Fruit fly (Drosophila melanogaster) whole organism, embryonic: ENCODE measurements around the gene CG18542.

Source experiments
- Bgb ChIP-seq: fragments of 200-800 bp; sonication (Bioruptor generic); IDR thresholded peaks from 2 replicates; pipeline ENCODE4 v1.3.6; 2022; ENCODE audit warnings: missing biosample characterization, missing genetic modification characterization; ENCODE audit not compliant: partially characterized antibody
- CG10431 ChIP-seq: fragments of 200-800 bp; sonication (Bioruptor generic); optimal IDR thresholded peaks from 3 replicates; lab custom pipeline; 2018; ENCODE audit warnings: missing biosample characterization, mild to moderate bottlenecking, missing genetic modification characterization
- CG13424 ChIP-seq: fragments of 200-800 bp; sonication (Bioruptor generic); optimal IDR thresholded peaks from 2 replicates; lab custom pipeline; 2019; ENCODE audit warnings: missing biosample characterization, mild to moderate bottlenecking, missing genetic modification characterization, moderate library complexity
- CG13775 ChIP-seq: fragments of 200-800 bp; sonication (Bioruptor generic); optimal IDR thresholded peaks from 3 replicates; lab custom pipeline; 2017; ENCODE audit warnings: missing biosample characterization, mild to moderate bottlenecking, missing genetic modification characterization
- CG15479 ChIP-seq: fragments of 200-800 bp; sonication (Bioruptor generic); optimal IDR thresholded peaks from 3 replicates; lab custom pipeline; 2019; ENCODE audit warnings: missing biosample characterization, mild to moderate bottlenecking, missing genetic modification characterization, moderate library complexity
- CG15601 ChIP-seq: fragments of 200-800 bp; sonication (Bioruptor generic); optimal IDR thresholded peaks from 3 replicates; lab custom pipeline; 2019; ENCODE audit warnings: missing biosample characterization, mild to moderate bottlenecking, missing genetic modification characterization, moderate library complexity
- CG1603 ChIP-seq: fragments of 200-800 bp; sonication (Bioruptor generic); optimal IDR thresholded peaks from 2 replicates; lab custom pipeline; 2019; ENCODE audit warnings: missing biosample characterization, mild to moderate bottlenecking, missing genetic modification characterization, moderate library complexity
- CG17186 ChIP-seq: fragments of 200-800 bp; sonication (Bioruptor generic); optimal IDR thresholded peaks from 3 replicates; lab custom pipeline; 2017; ENCODE audit warnings: missing biosample characterization, missing genetic modification reagents, missing genetic modification characterization
- CG18011 ChIP-seq: fragments of 200-800 bp; sonication (Bioruptor generic); optimal IDR thresholded peaks from 2 replicates; lab custom pipeline; 2017; ENCODE audit warnings: missing biosample characterization, missing genetic modification characterization, mild to moderate bottlenecking, moderate library complexity, missing genotype
- CG18619 ChIP-seq: fragments of 200-800 bp; sonication (Bioruptor generic); optimal IDR thresholded peaks from 3 replicates; lab custom pipeline; 2017; ENCODE audit warnings: missing biosample characterization, mild to moderate bottlenecking, missing genetic modification characterization
- CG2875 ChIP-seq: fragments of 200-800 bp; sonication (Bioruptor generic); optimal IDR thresholded peaks from 2 replicates; lab custom pipeline; 2017; ENCODE audit warnings: missing biosample characterization, mild to moderate bottlenecking, missing genetic modification characterization, missing genetic modification reagents
- CG31224 ChIP-seq: fragments of 200-800 bp; sonication (Bioruptor generic); IDR thresholded peaks from 2 replicates; pipeline ENCODE4 v1.3.6; 2022; ENCODE audit warnings: missing biosample characterization, missing genetic modification characterization
- CG3995 ChIP-seq: fragments of 200-800 bp; sonication (Bioruptor generic); optimal IDR thresholded peaks from 3 replicates; lab custom pipeline; 2016; ENCODE audit warnings: missing biosample characterization, missing genetic modification characterization
- CG5180 ChIP-seq: fragments of 200-800 bp; sonication (Bioruptor generic); optimal IDR thresholded peaks from 3 replicates; lab custom pipeline; 2017; ENCODE audit warnings: missing biosample characterization, missing genetic modification characterization, mild to moderate bottlenecking, moderate library complexity, missing genetic modification reagents
- CG5245 ChIP-seq: fragments of 200-800 bp; sonication (Bioruptor generic); optimal IDR thresholded peaks from 3 replicates; lab custom pipeline; 2016; ENCODE audit warnings: missing biosample characterization, missing genetic modification characterization
- CG6683 ChIP-seq: fragments of 200-800 bp; sonication (Bioruptor generic); optimal IDR thresholded peaks from 2 replicates; lab custom pipeline; 2017; ENCODE audit warnings: missing biosample characterization, mild to moderate bottlenecking, missing genetic modification characterization, missing genetic modification reagents
- CG7271 ChIP-seq: fragments of 200-800 bp; sonication (Bioruptor generic); optimal IDR thresholded peaks from 2 replicates; lab custom pipeline; 2018; ENCODE audit warnings: missing biosample characterization, mild to moderate bottlenecking, missing genetic modification characterization, moderate library complexity
- CG8290 ChIP-seq, 3 experiments: fragments of 200-800 bp; sonication (Bioruptor generic); optimal IDR thresholded peaks; 2 replicates each; lab custom pipeline; 2016 to 2019; ENCODE audit warnings: missing biosample characterization in 3 of 3, missing genetic modification characterization in 3 of 3, mild to moderate bottlenecking in 2 of 3, moderate library complexity in 1 of 3
- CG9437 ChIP-seq: fragments of 200-800 bp; sonication (Bioruptor generic); optimal IDR thresholded peaks from 2 replicates; lab custom pipeline; 2018; ENCODE audit warnings: missing biosample characterization, mild to moderate bottlenecking, missing genetic modification characterization
- CG9932 ChIP-seq: fragments of 200-800 bp; sonication (Bioruptor generic); IDR thresholded peaks from 2 replicates; pipeline ENCODE4 v1.3.6; 2022; ENCODE audit warnings: missing biosample characterization, missing genetic modification characterization
- Deaf1 ChIP-seq: fragments of 200-800 bp; optimal IDR thresholded peaks from 3 replicates; lab custom pipeline; 2019; ENCODE audit warnings: missing biosample characterization, mild to moderate bottlenecking, missing genetic modification characterization, moderate library complexity
- E2f1 ChIP-seq: fragments of 200-800 bp; sonication (Bioruptor generic); IDR thresholded peaks from 2 replicates; pipeline ENCODE4 v1.3.6; 2022; ENCODE audit warnings: missing biosample characterization, missing genetic modification characterization
- Gug ChIP-seq: fragments of 200-800 bp; sonication (Bioruptor generic); IDR thresholded peaks from 4 replicates; pipeline ENCODE4 v1.3.6; 2022; ENCODE audit warnings: missing biosample characterization, missing genetic modification characterization
- Hr51 ChIP-seq, 2 experiments: fragments of 200-800 bp; sonication (Bioruptor generic); optimal IDR thresholded peaks; 2 replicates in 1 of 2; 3 replicates in 1 of 2; lab custom pipeline; 2016 to 2018; ENCODE audit warnings: missing biosample characterization in 2 of 2, missing genetic modification characterization in 2 of 2, mild to moderate bottlenecking in 1 of 2, moderate library complexity in 1 of 2
- Hr78 ChIP-seq, 2 experiments: fragments of 200-800 bp in 1 of 2; fragments of >200 bp in 1 of 2; sonication (Bioruptor generic) in 1 of 2; optimal IDR thresholded peaks; 2 replicates each; lab custom pipeline; 2017 to 2019; ENCODE audit warnings: missing biosample characterization in 2 of 2, missing genetic modification characterization in 2 of 2, mild to moderate bottlenecking in 1 of 2, moderate library complexity in 1 of 2
- MBD-R2 ChIP-seq: fragments of 200-800 bp; sonication (Bioruptor generic); IDR thresholded peaks from 2 replicates; pipeline ENCODE4 v1.3.6; 2022; ENCODE audit warnings: missing biosample characterization, missing genetic modification characterization
- MESR4 ChIP-seq: fragments of 200-800 bp; sonication (Bioruptor generic); optimal IDR thresholded peaks from 2 replicates; lab custom pipeline; 2018; ENCODE audit warnings: missing biosample characterization, mild to moderate bottlenecking, missing genetic modification characterization, moderate library complexity
- Med ChIP-seq: fragments of 200-800 bp; sonication (Bioruptor generic); peaks from one replicate; lab custom pipeline; 2016; ENCODE audit warnings: missing biosample characterization, missing genetic modification characterization, mild to moderate bottlenecking, inconsistent platforms, moderate library complexity
- Side ChIP-seq: fragments of 200-800 bp; sonication (Bioruptor generic); optimal IDR thresholded peaks from 2 replicates; lab custom pipeline; 2016; ENCODE audit warnings: missing biosample characterization, missing genetic modification characterization
- Sox100B ChIP-seq: fragments of 200-800 bp; sonication (Bioruptor generic); optimal IDR thresholded peaks from 3 replicates; lab custom pipeline; 2018; ENCODE audit warnings: missing biosample characterization, mild to moderate bottlenecking, missing genetic modification characterization
- Trl ChIP-seq, 3 experiments: fragments of >200 bp in 2 of 3; fragments of 200-800 bp in 1 of 3; sonication (Bioruptor generic) in 1 of 3; optimal IDR thresholded peaks; 2 replicates in 1 of 3; 3 replicates in 2 of 3; lab custom pipeline; 2016 to 2017; ENCODE audit warnings: missing biosample characterization in 1 of 3, missing genetic modification characterization in 1 of 3
- bbx ChIP-seq: fragments of 200-800 bp; sonication (Bioruptor generic); IDR thresholded peaks from 2 replicates; pipeline ENCODE4 v1.3.6; 2022; ENCODE audit warnings: missing biosample characterization, missing genetic modification characterization; ENCODE audit not compliant: partially characterized antibody
- bigmax ChIP-seq: fragments of 200-800 bp; sonication (Bioruptor generic); optimal IDR thresholded peaks from 2 replicates; lab custom pipeline; 2018; ENCODE audit warnings: missing biosample characterization, mild to moderate bottlenecking, missing genetic modification characterization
- cas ChIP-seq: fragments of 200-800 bp; sonication (Bioruptor generic); IDR thresholded peaks from 2 replicates; pipeline ENCODE4 v1.3.6; 2022; ENCODE audit warnings: missing biosample characterization, missing genetic modification characterization
- dmrt99B ChIP-seq: fragments of 200-800 bp; sonication (Bioruptor generic); optimal IDR thresholded peaks from 2 replicates; lab custom pipeline; 2018; ENCODE audit warnings: missing biosample characterization, mild to moderate bottlenecking, missing genetic modification characterization, moderate library complexity
- hbn ChIP-seq: fragments of 200-800 bp; sonication (Bioruptor generic); IDR thresholded peaks from 2 replicates; pipeline ENCODE4 v1.3.6; 2022; ENCODE audit warnings: missing biosample characterization, missing genetic modification characterization; ENCODE audit not compliant: partially characterized antibody
- insv ChIP-seq, 2 experiments: fragments of 200-800 bp; sonication (Bioruptor generic); optimal IDR thresholded peaks; 3 replicates each; lab custom pipeline; 2016 to 2018; ENCODE audit warnings: missing biosample characterization in 2 of 2, missing genetic modification characterization in 2 of 2
- jigr1 ChIP-seq: fragments of 200-800 bp; sonication (Bioruptor generic); IDR thresholded peaks from 3 replicates; pipeline ENCODE4 v1.3.6; 2022; ENCODE audit warnings: missing biosample characterization, missing genetic modification characterization
- klu ChIP-seq: fragments of 200-800 bp; sonication (Bioruptor generic); IDR thresholded peaks from 2 replicates; pipeline ENCODE4 v1.3.6; 2022; ENCODE audit warnings: missing biosample characterization, missing genetic modification characterization
- nmo ChIP-seq: fragments of 200-800 bp; sonication (Bioruptor generic); optimal IDR thresholded peaks from 2 replicates; lab custom pipeline; 2018; ENCODE audit warnings: missing biosample characterization, mild to moderate bottlenecking, missing genetic modification characterization, moderate library complexity
- nom ChIP-seq: fragments of 200-800 bp; sonication (Bioruptor generic); optimal IDR thresholded peaks from 2 replicates; lab custom pipeline; 2017; ENCODE audit warnings: missing biosample characterization, missing genetic modification characterization, mild to moderate bottlenecking, moderate library complexity, missing genetic modification reagents
- p53 ChIP-seq: fragments of 200-800 bp; sonication (Bioruptor generic); optimal IDR thresholded peaks from 2 replicates; lab custom pipeline; 2016; ENCODE audit warnings: missing biosample characterization, missing genetic modification characterization
- pb ChIP-seq: fragments of 200-800 bp; sonication (Bioruptor generic); optimal IDR thresholded peaks from 3 replicates; lab custom pipeline; 2016; ENCODE audit warnings: missing biosample characterization, missing genetic modification characterization
- ro ChIP-seq: fragments of 200-800 bp; sonication (Bioruptor generic); IDR thresholded peaks from 2 replicates; pipeline ENCODE4 v1.3.6; 2022; ENCODE audit warnings: missing biosample characterization, missing genetic modification characterization
- sens ChIP-seq: fragments of 200-800 bp; sonication (Bioruptor generic); peaks from one replicate; lab custom pipeline; 2016; ENCODE audit warnings: missing biosample characterization, missing genetic modification characterization
- sqz ChIP-seq: fragments of 200-800 bp; sonication (Bioruptor generic); optimal IDR thresholded peaks from 3 replicates; lab custom pipeline; 2018; ENCODE audit warnings: missing biosample characterization, mild to moderate bottlenecking, missing genetic modification characterization
- vfl ChIP-seq: fragments of 200-800 bp; sonication (Bioruptor generic); optimal IDR thresholded peaks from 2 replicates; lab custom pipeline; 2016; ENCODE audit warnings: missing biosample characterization, missing genetic modification characterization

Gene CG18542

DNA sequence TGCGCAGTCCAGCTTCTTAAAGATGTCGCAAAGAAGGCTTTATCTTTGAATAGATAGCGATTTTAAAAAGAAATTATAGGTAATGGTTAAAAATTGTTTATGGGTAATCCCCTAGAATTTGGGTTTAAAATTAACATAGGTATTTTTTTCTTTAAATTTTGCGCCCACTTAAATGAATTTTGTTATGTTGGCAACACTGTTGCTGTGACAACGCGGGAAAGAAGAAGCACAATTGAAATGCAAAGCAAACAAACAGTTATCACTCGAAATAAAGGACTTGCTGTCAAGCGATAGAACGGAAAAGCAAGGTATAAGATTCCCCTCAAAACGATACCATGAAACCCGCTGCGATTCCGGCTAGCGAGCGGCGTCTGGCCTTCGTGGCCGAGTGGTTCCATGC, 5.8 kb upstream of the CG18542 start, which contains the start of gene nmdyn-D7 (continued):
- TF ChIP-seq CG3995 (GFP tag; lab: Kevin White, UChicago) (peak; percentile 57), jigr1 (GFP tag; lab: Robert Waterston, UW) (no peak), vfl (no peak), CG13424 (tag; lab: Kevin White, UChicago) (no peak), bigmax (GFP tag; lab: Kevin White, UChicago) (peak; percentile 34), CG9932 (GFP tag; lab: Robert Waterston, UW) (no peak), CG15601 (no peak), CG18619 (no peak), MESR4 (GFP tag; lab: Kevin White, UChicago) (peak; percentile 44), Med (GFP tag; lab: Kevin White, UChicago) (peak; percentile 64), CG31224 (GFP tag; lab: Robert Waterston, UW) (no peak), CG5180 (GFP tag; lab: Kevin White, UChicago) (no peak), Side (no peak), CG1603 (tag; lab: Kevin White, UChicago) (peak; percentile 26), CG17186 (GFP tag; lab: Kevin White, UChicago) (peak; percentile 23), sqz (GFP tag; lab: Kevin White, UChicago) (no peak), Sox100B (GFP tag; lab: Kevin White, UChicago) (no peak), CG10431 (GFP tag; lab: Kevin White, UChicago) (no peak), CG13775 (GFP tag; lab: Kevin White, UChicago) (no peak), Hr51 (GFP tag; optimal IDR thresholded peaks at IDR 0.05; lab: Kevin White, UChicago) (no peak), CG6683 (GFP tag; lab: Kevin White, UChicago) (no peak), hbn (GFP tag; lab: Robert Waterston, UW) (no peak), Bgb (peak; percentile 37; the same call in 1 of the 2 replicates), dmrt99B (no peak), pb (no peak), bbx (GFP tag; lab: Robert Waterston, UW) (peak; percentile 54), sens (GFP tag; lab: Kevin White, UChicago) (peak; percentile 37), klu (GFP tag; lab: Robert Waterston, UW) (no peak)

DNA sequence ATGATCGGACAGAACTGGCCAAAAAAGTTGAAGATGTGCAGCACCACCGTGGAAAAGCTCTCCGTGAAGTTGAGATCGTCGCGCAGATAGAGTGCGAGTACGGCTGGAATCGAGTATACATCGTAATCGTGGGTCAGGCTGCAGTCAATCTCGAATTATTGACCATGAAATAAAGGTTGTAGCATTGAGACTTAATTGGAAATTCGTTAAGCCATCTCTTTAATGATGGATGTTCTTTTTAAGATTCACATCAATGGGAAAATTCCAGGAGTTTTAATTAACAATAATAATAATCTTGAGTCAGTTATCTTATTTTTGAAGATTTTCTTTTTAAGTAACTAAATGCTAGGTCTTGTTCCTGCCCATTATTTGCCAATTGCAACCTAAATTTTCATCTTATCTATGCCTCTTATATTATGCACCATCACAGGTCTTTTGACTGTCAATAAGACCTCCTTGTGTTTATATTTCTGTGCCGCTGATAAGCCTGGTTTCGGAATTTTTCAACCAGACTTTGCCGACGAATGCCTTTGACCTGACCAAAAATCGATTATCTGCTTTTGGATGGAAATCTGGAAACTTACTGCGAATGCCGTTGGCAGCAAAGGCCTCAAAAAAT, 2.4 kb upstream of the CG18542 start:
- TF ChIP-seq insv (GFP tag; optimal IDR thresholded peaks at IDR 0.05; lab: Kevin White, UChicago) = no peak
- peak; percentile 56 for TF ChIP-seq CG15479 (GFP tag; lab: Kevin White, UChicago)
- no peak for TF ChIP-seq Trl (optimal IDR thresholded peaks at IDR 0.05; lab: Kevin White, UChicago)
- TF ChIP-seq Trl (GFP tag; optimal IDR thresholded peaks at IDR 0.05; lab: Kevin White, UChicago) = no peak
- TF ChIP-seq CG2875 (GFP tag; lab: Kevin White, UChicago) = no peak
- TF ChIP-seq CG8290 (GFP tag; optimal IDR thresholded peaks at IDR 0.05; lab: Kevin White, UChicago) = no peak
- no peak for TF ChIP-seq CG8290 (tag; optimal IDR thresholded peaks at IDR 0.05; lab: Kevin White, UChicago)

DNA sequence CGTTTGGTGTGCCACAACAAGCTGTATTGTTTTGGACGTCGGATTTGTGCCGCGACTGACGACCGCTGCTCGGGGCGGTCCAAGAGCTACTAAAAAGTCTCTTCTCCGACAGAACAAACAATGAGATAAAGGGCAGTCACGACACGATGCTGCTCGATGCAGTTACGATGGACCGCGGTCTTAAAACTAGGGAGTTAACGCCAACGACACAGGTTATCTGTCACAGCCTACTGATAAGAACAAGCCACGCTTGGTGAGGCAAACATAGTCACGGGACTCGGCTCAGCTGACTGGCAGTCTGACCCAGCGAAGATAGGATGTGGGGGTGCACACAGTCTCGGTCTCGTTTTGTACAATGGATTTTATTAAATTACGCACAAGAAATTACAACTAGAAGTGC, 1.4 kb upstream of the CG18542 start, which contains the start of gene CG9444:
TSS of gene CG9444 (minus strand) at position 140 of the 400 bp plus-strand sequence.
- TF ChIP-seq CG9437 (no peak), MBD-R2 (GFP tag; lab: Robert Waterston, UW) (no peak), p53 (GFP tag; lab: Kevin White, UChicago) (no peak), E2f1 (no peak), Gug (GFP tag; lab: Robert Waterston, UW) (no peak), CG7271 (tag; lab: Kevin White, UChicago) (no peak), nom (GFP tag; lab: Kevin White, UChicago) (no peak), CG5245 (no peak), Deaf1 (peak; percentile 42), nmo (GFP tag; lab: Kevin White, UChicago) (no peak), ro (GFP tag; lab: Robert Waterston, UW) (no peak), CG18011 (no peak), cas (GFP tag; lab: Robert Waterston, UW) (no peak), Hr78 (GFP tag; optimal IDR thresholded peaks at IDR 0.05; lab: Kevin White, UChicago) (peak in 1 of 2 experiments; percentile 50)
